Fruit fly (Drosophila melanogaster) whole organism, prepupa: ENCODE results near the gene mon2.
A peak's percentile ranks its signal among the peaks of the same experiment; 100 is the strongest.

Source experiments
- CG10631 ChIP-seq: fragments of 200-800 bp; sonication (Bioruptor generic); optimal IDR thresholded peaks from 2 replicates; lab custom pipeline; 2016; ENCODE audit warnings: missing biosample characterization, missing genetic modification characterization
- CG11762 ChIP-seq: fragments of 200-800 bp; sonication (Bioruptor generic); optimal IDR thresholded peaks from 3 replicates; lab custom pipeline; 2016; ENCODE audit warnings: missing biosample characterization, missing genetic modification characterization; ENCODE audit not compliant: insufficient read depth
- CG15336 ChIP-seq: fragments of 200-800 bp; sonication (Bioruptor generic); IDR thresholded peaks from 2 replicates; pipeline ENCODE4 v1.3.6; 2022; ENCODE audit warnings: missing biosample characterization, missing genetic modification characterization
- CG16779 ChIP-seq: fragments of 200-800 bp; sonication (Bioruptor generic); optimal IDR thresholded peaks from 3 replicates; lab custom pipeline; 2017; ENCODE audit warnings: missing biosample characterization, mild to moderate bottlenecking, missing genetic modification characterization
- CG34406 ChIP-seq: fragments of 200-800 bp; sonication (Bioruptor generic); optimal IDR thresholded peaks from 3 replicates; lab custom pipeline; 2016; ENCODE audit warnings: missing biosample characterization, missing genetic modification characterization
- CG3919 ChIP-seq: fragments of 200-800 bp; sonication (Bioruptor generic); optimal IDR thresholded peaks from 3 replicates; lab custom pipeline; 2016; ENCODE audit warnings: missing biosample characterization, missing genetic modification characterization
- CG6163 ChIP-seq: fragments of 200-800 bp; sonication (Bioruptor generic); IDR thresholded peaks from 3 replicates; pipeline ENCODE4 v1.3.6; 2022; ENCODE audit warnings: missing biosample characterization, missing genetic modification characterization
- CG6854 ChIP-seq: fragments of 200-800 bp; sonication (Bioruptor generic); optimal IDR thresholded peaks from 2 replicates; lab custom pipeline; 2017; ENCODE audit warnings: missing biosample characterization, mild to moderate bottlenecking, missing genetic modification characterization
- CG7368 ChIP-seq: fragments of 200-800 bp; sonication (Bioruptor generic); optimal IDR thresholded peaks from 3 replicates; lab custom pipeline; 2016; ENCODE audit warnings: missing biosample characterization, missing genetic modification characterization
- CG8119 ChIP-seq: fragments of 200-800 bp; sonication (Bioruptor generic); IDR thresholded peaks from 3 replicates; pipeline ENCODE4 v1.3.6; 2022; ENCODE audit warnings: missing biosample characterization, missing genetic modification characterization
- CG8319 ChIP-seq: fragments of 200-800 bp; sonication (Bioruptor generic); optimal IDR thresholded peaks from 3 replicates; lab custom pipeline; 2016; ENCODE audit warnings: missing biosample characterization, missing genetic modification characterization
- CG8632 ChIP-seq: fragments of 200-800 bp; sonication (Bioruptor generic); optimal IDR thresholded peaks from 3 replicates; lab custom pipeline; 2016; ENCODE audit warnings: missing biosample characterization, missing genetic modification characterization
- CG9139 ChIP-seq: fragments of 200-800 bp; sonication (Bioruptor generic); optimal IDR thresholded peaks from 3 replicates; lab custom pipeline; 2017; ENCODE audit warnings: missing biosample characterization, mild to moderate bottlenecking, missing genetic modification characterization
- Eip78C ChIP-seq: fragments of 200-800 bp; sonication (Bioruptor generic); peaks from one replicate; lab custom pipeline; 2016; ENCODE audit warnings: missing biosample characterization, missing genetic modification characterization
- Eip93F ChIP-seq: fragments of 200-800 bp; sonication (Bioruptor generic); optimal IDR thresholded peaks from 2 replicates; lab custom pipeline; 2016; ENCODE audit warnings: missing biosample characterization, mild to moderate bottlenecking, missing genetic modification characterization
- Ets96B ChIP-seq: fragments of 200-800 bp; optimal IDR thresholded peaks from 2 replicates; lab custom pipeline; 2019; ENCODE audit warnings: missing biosample characterization, mild to moderate bottlenecking, missing genetic modification characterization, moderate library complexity
- OdsH ChIP-seq: fragments of 200-800 bp; sonication (Bioruptor generic); optimal IDR thresholded peaks from 3 replicates; lab custom pipeline; 2016; ENCODE audit warnings: missing biosample characterization, missing genetic modification characterization
- Smox ChIP-seq: fragments of 200-800 bp; sonication (Bioruptor generic); optimal IDR thresholded peaks from 3 replicates; lab custom pipeline; 2016; ENCODE audit warnings: missing biosample characterization, missing genetic modification characterization
- Sox14 ChIP-seq: fragments of 200-800 bp; sonication (Bioruptor generic); optimal IDR thresholded peaks from 3 replicates; lab custom pipeline; 2016; ENCODE audit warnings: missing biosample characterization, missing genetic modification characterization
- acj6 ChIP-seq: fragments of 200-800 bp; sonication (Bioruptor generic); optimal IDR thresholded peaks from 3 replicates; lab custom pipeline; 2016; ENCODE audit warnings: missing biosample characterization, missing genetic modification characterization
- dac ChIP-seq: fragments of 200-800 bp; sonication (Bioruptor generic); optimal IDR thresholded peaks from 2 replicates; lab custom pipeline; 2017; ENCODE audit warnings: missing biosample characterization, mild to moderate bottlenecking, missing genetic modification characterization
- eg ChIP-seq: fragments of 200-800 bp; sonication (Bioruptor generic); IDR thresholded peaks from 3 replicates; pipeline ENCODE4 v1.3.6; 2022; ENCODE audit warnings: missing biosample characterization, missing genetic modification characterization
- esn ChIP-seq: fragments of 200-800 bp; sonication (Bioruptor generic); optimal IDR thresholded peaks from 2 replicates; lab custom pipeline; 2016; ENCODE audit warnings: missing biosample characterization, mild to moderate bottlenecking, missing genetic modification characterization, moderate library complexity
- lz ChIP-seq: fragments of 200-800 bp; sonication (Bioruptor generic); optimal IDR thresholded peaks from 3 replicates; lab custom pipeline; 2016; ENCODE audit warnings: missing biosample characterization, missing genetic modification characterization
- pdm3 ChIP-seq: fragments of 200-800 bp; sonication (Bioruptor generic); optimal IDR thresholded peaks from 3 replicates; lab custom pipeline; 2016; ENCODE audit warnings: missing biosample characterization, missing genetic modification characterization
- salr ChIP-seq, 2 experiments: fragments of 200-800 bp; sonication (Bioruptor generic); optimal IDR thresholded peaks; 3 replicates each; lab custom pipeline; 2016 to 2018; ENCODE audit warnings: missing biosample characterization in 2 of 2, missing genetic modification characterization in 2 of 2, mild to moderate bottlenecking in 1 of 2
- ss ChIP-seq, 2 experiments: fragments of 200-800 bp; sonication (Bioruptor generic); optimal IDR thresholded peaks; 2 replicates in 1 of 2; 3 replicates in 1 of 2; lab custom pipeline; 2017 to 2018; ENCODE audit warnings: mild to moderate bottlenecking in 2 of 2, missing biosample characterization in 2 of 2, missing genetic modification characterization in 2 of 2, moderate library complexity in 1 of 2
- svp ChIP-seq: fragments of 200-800 bp; sonication (Bioruptor generic); peaks from one replicate; lab custom pipeline; 2016; ENCODE audit warnings: missing biosample characterization, missing genetic modification characterization
- vri ChIP-seq: fragments of 200-800 bp; sonication (Bioruptor generic); optimal IDR thresholded peaks from 3 replicates; lab custom pipeline; 2016; ENCODE audit warnings: missing biosample characterization, mild to moderate bottlenecking, missing genetic modification characterization

mon2 gene

dm6 chr2L:8129996-8130641 is 6.3 kb upstream of the mon2 start:
- TF ChIP-seq vri (GFP tag; lab: Kevin White, UChicago): peak; percentile 5
- TF ChIP-seq CG10631 (GFP tag; lab: Kevin White, UChicago): no peak
- no peak for TF ChIP-seq dac (GFP tag; lab: Kevin White, UChicago)
- TF ChIP-seq, all 60 proteins: peak for 1

dm6 chr2L:8128911-8129310 is 5.1 kb upstream of the mon2 start:
- TF ChIP-seq CG3919 (GFP tag; lab: Kevin White, UChicago) (no peak), CG11762 (GFP tag; lab: Kevin White, UChicago) (no peak), lz (GFP tag; lab: Kevin White, UChicago) (no peak), CG16779 (no peak), eg (GFP tag; lab: Robert Waterston, UW) (no peak), CG9139 (no peak), esn (GFP tag; lab: Kevin White, UChicago) (no peak), Ets96B (tag; lab: Kevin White, UChicago) (no peak), CG34406 (GFP tag; lab: Kevin White, UChicago) (no peak), svp (GFP tag; lab: Kevin White, UChicago) (no peak), acj6 (GFP tag; lab: Kevin White, UChicago) (no peak), Sox14 (GFP tag; lab: Kevin White, UChicago) (no peak), CG8119 (GFP tag; lab: Robert Waterston, UW) (no peak), pdm3 (GFP tag; lab: Kevin White, UChicago) (no peak), CG8632 (GFP tag; lab: Kevin White, UChicago) (no peak), dac (GFP tag; lab: Kevin White, UChicago) (no peak), CG6854 (GFP tag; lab: Kevin White, UChicago) (no peak), CG7368 (no peak)
- TF ChIP-seq, all 60 proteins: peak for 0

dm6 chr2L:8126849-8127602 is 3.2 kb upstream of the mon2 start, which contains the start of the genes CG12375 and CG8668:
Gene CG12375 (minus strand): TSS chr2L:8126890.
Gene CG8668 (plus strand): TSS chr2L:8127001.
- TF ChIP-seq CG6854 (GFP tag; lab: Kevin White, UChicago) (peak; percentile 11), OdsH (GFP tag; lab: Kevin White, UChicago) (no peak), Eip93F (peak; percentile 9), CG8319 (GFP tag; lab: Kevin White, UChicago) (no peak), esn (GFP tag; lab: Kevin White, UChicago) (peak; percentile 29), Eip78C (peak; percentile 59), CG6163 (0 out of 3 replicates have a peak, but pooled peaks have one; percentile 9)

dm6 chr2L:8116632-8117193 is 7.1 kb downstream of the mon2 start:
- TF ChIP-seq CG15336 (GFP tag; lab: Robert Waterston, UW) (no peak), CG6854 (GFP tag; lab: Kevin White, UChicago) (no peak), Eip78C (peak; percentile 46)

dm6 chr2L:8110549-8111438 is 13.0 kb downstream of the mon2 start:
- TF ChIP-seq Sox14 (GFP tag; lab: Kevin White, UChicago): no peak
- no peak for TF ChIP-seq vri (GFP tag; lab: Kevin White, UChicago)
- TF ChIP-seq Smox (GFP tag; lab: Kevin White, UChicago): no peak
- no peak for TF ChIP-seq CG10631 (GFP tag; lab: Kevin White, UChicago)
- TF ChIP-seq ss (GFP tag; optimal IDR thresholded peaks at IDR 0.05; lab: Kevin White, UChicago): no peak
- no peak for TF ChIP-seq salr (GFP tag; optimal IDR thresholded peaks at IDR 0.05; lab: Kevin White, UChicago)
- no peak for TF ChIP-seq acj6 (GFP tag; lab: Kevin White, UChicago)
